Worm (Caenorhabditis elegans) whole organism, L4/young adult: ENCODE data around the gene twk-8.

Experiments used
- W03F9.2 ChIP-seq: fragments of 150-350 bp; optimal IDR thresholded peaks from 2 replicates; lab custom pipeline; 2014; ENCODE audit warnings: missing biosample characterization, missing genetic modification characterization
- him-1 ChIP-seq: sonication (generic microtip); optimal IDR thresholded peaks from 2 replicates; lab custom pipeline; 2016; ENCODE audit warnings: missing genotype, missing genetic modification reagents, missing genetic modification characterization, missing compliant biosample characterization

ce11 chrIV:9130605-9131004, 48.5 kb downstream of the twk-8 start:
- TF ChIP-seq him-1 (tag; lab: Kevin White, UChicago) (no peak), W03F9.2 (tag; lab: Kevin White, UChicago) (no peak)
